Worm (Caenorhabditis elegans): ENCODE results near the gene unc-70.

ce11 chrV:6917280-6917679 is 36.1 kb downstream of the unc-70 start:
- TF ChIP-seq ref-1 (GFP tag; conservative IDR thresholded peaks at IDR 0.05) (no peak), med-1 (GFP tag; optimal IDR thresholded peaks at IDR 0.05; ENCODE audit: insufficient read depth) (no peak), klf-2 (GFP tag; conservative IDR thresholded peaks at IDR 0.05) (no peak), tab-1 (GFP tag; IDR thresholded peaks at IDR 0.05) (no peak), flt-1 (GFP tag; IDR thresholded peaks at IDR 0.05) (no peak), ztf-29 (GFP tag; IDR thresholded peaks at IDR 0.05) (no peak), cog-1 (tag; optimal IDR thresholded peaks at IDR 0.05) (no peak), T22C8.4 (GFP tag; IDR thresholded peaks at IDR 0.05) (no peak), ztf-23 (GFP tag; IDR thresholded peaks at IDR 0.05) (no peak)
